Worm (Caenorhabditis elegans): ENCODE data around the gene F26D11.12.

F26D11.12 gene

DNA sequence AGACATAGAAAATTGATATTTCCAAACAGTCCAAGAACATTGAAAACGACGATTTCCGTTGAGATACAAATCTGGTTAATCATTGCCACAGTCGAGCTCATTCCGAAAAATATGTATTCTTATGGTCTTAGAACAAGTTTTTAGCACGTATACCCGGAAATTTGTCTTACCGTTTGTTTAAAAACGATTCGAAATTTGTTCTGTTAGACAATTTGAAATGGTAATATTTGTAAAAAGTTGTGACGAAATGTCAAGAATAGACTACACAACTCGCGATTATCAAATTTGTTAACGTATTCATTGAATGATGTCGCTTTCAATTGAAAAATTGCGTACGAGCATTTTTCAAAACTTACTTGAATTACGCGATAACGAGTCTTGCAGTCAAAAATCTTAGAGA lies 18.0 kb downstream of the F26D11.12 start, which contains the start of gene srsx-3:
Gene srsx-3 (minus strand): TSS at position 101 of the 400 bp plus-strand sequence.
- TF ChIP-seq mbf-1 (tag; optimal IDR thresholded peaks at IDR 0.05): no peak
- TF ChIP-seq mdl-1 (tag; optimal IDR thresholded peaks at IDR 0.05): no peak
- TF ChIP-seq nhr-12 (tag; optimal IDR thresholded peaks at IDR 0.05): no peak

DNA sequence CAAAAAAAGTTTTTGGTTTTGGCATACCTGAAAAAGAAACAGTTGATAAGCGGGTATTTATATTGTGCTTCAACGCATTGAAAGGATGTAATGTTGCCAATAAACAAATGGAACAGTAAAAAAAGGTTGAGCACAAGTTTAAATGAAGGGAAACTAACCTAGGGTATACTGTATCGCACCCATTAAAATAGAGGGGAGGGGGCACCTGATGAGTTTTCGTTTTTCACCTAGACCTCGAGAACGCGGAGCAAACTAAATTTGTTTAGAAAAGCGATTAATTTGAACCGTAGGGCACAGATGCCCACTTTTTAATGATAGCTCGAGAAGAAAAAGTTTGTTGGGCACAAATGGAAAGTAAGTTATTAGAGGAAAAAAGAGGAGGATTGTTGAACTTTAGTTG lies 22.1 kb downstream of the F26D11.12 start, which contains the start of gene ncx-10:
Gene ncx-10 (minus strand): TSS at position 101 of the 400 bp plus-strand sequence.
- TF ChIP-seq unc-39 (tag; optimal IDR thresholded peaks at IDR 0.05) (no peak), nhr-129 (tag; optimal IDR thresholded peaks at IDR 0.05) (no peak), blmp-1 (tag; optimal IDR thresholded peaks at IDR 0.05; ENCODE audit: insufficient read depth) (no peak), dmd-4 (tag; optimal IDR thresholded peaks at IDR 0.05) (no peak), nhr-6 (tag; optimal IDR thresholded peaks at IDR 0.05) (no peak), crh-2 (tag; optimal IDR thresholded peaks at IDR 0.05) (no peak), elt-3 (tag; optimal IDR thresholded peaks at IDR 0.05) (no peak), ama-1 (optimal IDR thresholded peaks at IDR 0.05) (no peak), lsy-2 (tag; optimal IDR thresholded peaks at IDR 0.05) (no peak)

DNA sequence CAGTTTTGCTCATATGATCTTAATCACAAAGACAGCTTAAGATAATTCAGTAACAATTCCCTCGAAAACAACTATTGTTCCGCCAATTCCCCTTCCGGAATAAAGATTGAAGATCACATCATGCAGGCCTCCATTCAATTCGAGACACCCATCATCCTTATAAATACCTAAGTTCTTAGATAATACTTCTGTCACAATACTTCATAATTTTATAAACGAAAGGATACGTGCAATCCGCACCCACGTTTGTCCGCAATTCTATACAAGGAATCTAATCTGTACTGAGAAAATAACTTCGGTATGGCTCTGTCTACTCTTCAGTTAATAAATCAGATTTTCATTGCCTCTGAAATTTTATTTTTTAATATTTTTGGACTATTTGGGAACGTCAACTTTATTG lies 26.5 kb downstream of the F26D11.12 start, which contains the start of gene srsx-5:
Gene srsx-5 (plus strand): TSS at position 301 of the 400 bp plus-strand sequence.
- TF ChIP-seq nhr-21 (tag; optimal IDR thresholded peaks at IDR 0.05): no peak
- no peak for TF ChIP-seq peb-1 (tag; optimal IDR thresholded peaks at IDR 0.05)
- TF ChIP-seq C34F6.9 (tag; optimal IDR thresholded peaks at IDR 0.05): no peak
- no peak for TF ChIP-seq aly-2 (tag; optimal IDR thresholded peaks at IDR 0.05)
- no peak for TF ChIP-seq nhr-237 (tag; optimal IDR thresholded peaks at IDR 0.05)
- no peak for TF ChIP-seq sma-9 (GFP tag; optimal IDR thresholded peaks at IDR 0.05)
- TF ChIP-seq sma-9 (tag; optimal IDR thresholded peaks at IDR 0.05): no peak
- TF ChIP-seq lin-13 (GFP tag; optimal IDR thresholded peaks at IDR 0.05): no peak
- TF ChIP-seq ztf-4 (tag; optimal IDR thresholded peaks at IDR 0.05): no peak
- no peak for TF ChIP-seq nhr-77 (tag; optimal IDR thresholded peaks at IDR 0.05)
- no peak for TF ChIP-seq elt-3 (tag; optimal IDR thresholded peaks at IDR 0.05)
- TF ChIP-seq nhr-11 (tag; optimal IDR thresholded peaks at IDR 0.05): no peak
- TF ChIP-seq alr-1 (tag; optimal IDR thresholded peaks at IDR 0.05): no peak
- no peak for TF ChIP-seq gmeb-1 (tag; optimal IDR thresholded peaks at IDR 0.05)
- no peak for TF ChIP-seq ztf-1 (GFP tag; conservative IDR thresholded peaks at IDR 0.05)

DNA sequence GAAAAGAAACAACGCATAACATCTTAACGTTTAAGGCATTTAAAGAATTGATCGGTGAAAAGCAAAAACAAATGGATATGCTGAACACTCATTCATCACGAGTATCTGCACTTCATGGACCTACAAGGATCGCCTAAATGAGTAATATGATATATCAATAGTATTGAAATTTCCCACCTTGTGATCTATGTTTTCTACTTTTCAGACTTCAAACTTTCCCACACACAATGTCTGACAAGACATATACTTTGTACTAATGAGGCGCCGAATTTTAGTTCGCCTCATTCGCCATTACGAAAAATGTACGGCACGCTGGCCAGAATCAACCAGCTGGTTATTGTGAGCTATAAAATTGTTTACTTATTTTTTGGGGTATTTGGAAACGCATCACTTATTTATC lies 28.3 kb downstream of the F26D11.12 start, which contains the start of gene srsx-6:
Gene srsx-6 (plus strand): TSS at position 301 of the 400 bp plus-strand sequence.
- TF ChIP-seq C34F6.9 (tag; optimal IDR thresholded peaks at IDR 0.05) (no peak), ceh-82 (tag; optimal IDR thresholded peaks at IDR 0.05) (no peak), unc-39 (tag; optimal IDR thresholded peaks at IDR 0.05) (no peak), unc-62 (GFP tag; optimal IDR thresholded peaks at IDR 0.05) (no peak), ceh-16 (tag; optimal IDR thresholded peaks at IDR 0.05) (no peak), mab-5 (tag; optimal IDR thresholded peaks at IDR 0.05) (no peak), nhr-25 (tag; optimal IDR thresholded peaks at IDR 0.05) (no peak), mdl-1 (tag; optimal IDR thresholded peaks at IDR 0.05) (no peak), Y55F3AM.14 (GFP tag; optimal IDR thresholded peaks at IDR 0.05) (no peak), unc-55 (GFP tag; optimal IDR thresholded peaks at IDR 0.05) (no peak), fos-1 (tag; optimal IDR thresholded peaks at IDR 0.05) (no peak), lin-13 (GFP tag; optimal IDR thresholded peaks at IDR 0.05) (no peak), ztf-4 (tag; optimal IDR thresholded peaks at IDR 0.05) (no peak)

DNA sequence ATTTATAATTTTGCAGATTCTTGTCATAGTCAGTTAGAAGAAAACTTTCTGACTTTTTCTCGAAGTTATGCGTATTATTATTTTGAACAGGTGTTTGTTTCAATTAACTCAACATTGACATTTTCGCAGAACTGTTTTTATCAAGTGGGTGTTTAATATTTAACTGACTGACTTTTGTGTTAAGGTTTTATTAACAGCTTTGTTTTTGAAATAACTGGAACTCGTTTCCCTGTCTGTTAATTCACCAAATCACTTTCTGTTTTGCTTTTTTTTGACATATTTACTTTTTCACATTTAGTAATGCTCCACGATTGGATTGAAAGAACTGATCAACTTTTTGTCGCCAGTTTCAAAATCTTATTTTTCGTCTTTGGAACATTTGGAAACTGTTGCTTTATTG lies 29.6 kb downstream of the F26D11.12 start, which contains the start of gene srsx-7:
Gene srsx-7 (plus strand): TSS at position 301 of the 400 bp plus-strand sequence.
- no peak for TF ChIP-seq sma-3 (GFP tag; optimal IDR thresholded peaks at IDR 0.05)
- TF ChIP-seq elt-3 (tag; optimal IDR thresholded peaks at IDR 0.05): no peak
- no peak for TF ChIP-seq blmp-1 (tag; optimal IDR thresholded peaks at IDR 0.05; ENCODE audit: insufficient read depth)
- no peak for TF ChIP-seq lsy-2 (tag; optimal IDR thresholded peaks at IDR 0.05)
- no peak for TF ChIP-seq C34F6.9 (tag; optimal IDR thresholded peaks at IDR 0.05)
- TF ChIP-seq egl-27 (tag; optimal IDR thresholded peaks at IDR 0.05): no peak
- TF ChIP-seq nhr-25 (tag; optimal IDR thresholded peaks at IDR 0.05): no peak
- no peak for TF ChIP-seq mab-5 (tag; optimal IDR thresholded peaks at IDR 0.05)
- TF ChIP-seq sem-4 (tag; optimal IDR thresholded peaks at IDR 0.05): no peak

All from whole organism, L2 larva.